Worm (Caenorhabditis elegans) whole organism, mixed stage, embryonic: Measurements from ENCODE around the gene ccch-3.

Source experiments
- ceh-43 ChIP-seq: fragments of 200-800 bp; sonication (Bioruptor generic); optimal IDR thresholded peaks from 2 replicates; lab custom pipeline; 2018; ENCODE audit warnings: mild to moderate bottlenecking, missing genetic modification characterization, moderate library complexity, missing compliant biosample characterization
- drap-1 ChIP-seq: fragments of 200-800 bp; sonication (Bioruptor generic); optimal IDR thresholded peaks from 3 replicates; lab custom pipeline; 2018; ENCODE audit warnings: mild to moderate bottlenecking, missing genetic modification characterization, missing compliant biosample characterization
- elt-1 ChIP-seq: sonication (generic microtip); optimal IDR thresholded peaks from 2 replicates; lab custom pipeline; 2017; ENCODE audit warnings: missing genetic modification characterization, mild to moderate bottlenecking, missing compliant biosample characterization, antibody characterized with exemption, moderate library complexity, borderline replicate concordance; ENCODE audit not compliant: insufficient read depth
- lin-13 ChIP-seq: fragments of 150-350 bp; optimal IDR thresholded peaks from 2 replicates; lab custom pipeline; 2014; ENCODE audit warnings: missing biosample characterization, missing genetic modification characterization
- lsy-2 ChIP-seq: fragments of 150-350 bp; optimal IDR thresholded peaks from 2 replicates; lab custom pipeline; 2014; ENCODE audit warnings: missing biosample characterization, missing genetic modification characterization
- mab-5 ChIP-seq: fragments of 150-350 bp; optimal IDR thresholded peaks from 2 replicates; lab custom pipeline; 2014; ENCODE audit warnings: missing biosample characterization, missing genetic modification characterization
- mep-1 ChIP-seq: fragments of 150-350 bp; optimal IDR thresholded peaks from 2 replicates; lab custom pipeline; 2017; ENCODE audit warnings: missing biosample characterization, missing genetic modification reagents, missing genetic modification characterization, inconsistent platforms
- nhr-237 ChIP-seq: fragments of 150-350 bp; optimal IDR thresholded peaks from 2 replicates; lab custom pipeline; 2014; ENCODE audit warnings: missing biosample characterization, missing genetic modification characterization
- snpc-4 ChIP-seq: fragments of 150-350 bp; optimal IDR thresholded peaks from 2 replicates; lab custom pipeline; 2014; ENCODE audit warnings: missing biosample characterization, missing genetic modification characterization
- unc-120 ChIP-seq: sonication (generic microtip); optimal IDR thresholded peaks from 2 replicates; lab custom pipeline; 2017; ENCODE audit warnings: missing genetic modification characterization, missing compliant biosample characterization; ENCODE audit not compliant: poor library complexity, severe bottlenecking
- unc-39 ChIP-seq: fragments of 150-350 bp; optimal IDR thresholded peaks from 2 replicates; lab custom pipeline; 2014; ENCODE audit warnings: missing biosample characterization, missing genetic modification characterization
- ztf-11 ChIP-seq: fragments of 150-350 bp; optimal IDR thresholded peaks from 2 replicates; lab custom pipeline; 2014; ENCODE audit warnings: missing biosample characterization, missing genetic modification characterization

DNA sequence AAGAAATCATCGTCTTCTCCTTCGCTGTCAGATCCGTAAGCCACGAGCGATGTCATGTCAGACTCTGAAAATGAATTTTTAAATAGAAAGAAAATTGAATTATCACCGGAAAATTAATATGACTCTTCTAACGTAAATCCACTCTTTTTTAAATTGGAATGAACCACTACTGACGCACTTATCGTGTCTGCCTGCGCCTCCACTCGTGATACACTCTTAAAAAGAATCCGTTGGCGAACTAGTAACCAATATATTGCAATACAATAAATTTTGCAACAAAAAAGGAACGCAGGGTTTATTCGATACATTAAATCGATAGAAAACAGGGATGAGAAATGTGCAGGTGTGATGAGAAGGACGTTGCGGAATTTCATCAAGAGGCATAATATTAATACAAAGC, at the start of gene ccch-3:
- TF ChIP-seq ztf-11 (tag; lab: Kevin White, UChicago): no peak
- no peak for TF ChIP-seq elt-1 (tag; lab: Kevin White, UChicago)
- no peak for TF ChIP-seq lin-13
- TF ChIP-seq drap-1 (GFP tag; lab: Kevin White, UChicago): no peak
- no peak for TF ChIP-seq lsy-2
- TF ChIP-seq nhr-237 (tag; lab: Kevin White, UChicago): no peak
- TF ChIP-seq unc-39 (tag; lab: Kevin White, UChicago): no peak
- no peak for TF ChIP-seq mep-1 (tag; lab: Kevin White, UChicago)
- no peak for TF ChIP-seq unc-120
- TF ChIP-seq mab-5 (tag; lab: Kevin White, UChicago): no peak
- no peak for TF ChIP-seq snpc-4 (tag; lab: Kevin White, UChicago)
- no peak for TF ChIP-seq ceh-43 (GFP tag; lab: Kevin White, UChicago)
